Fruit fly (Drosophila melanogaster): ENCODE results near the gene Cpr62Bb.

DNA sequence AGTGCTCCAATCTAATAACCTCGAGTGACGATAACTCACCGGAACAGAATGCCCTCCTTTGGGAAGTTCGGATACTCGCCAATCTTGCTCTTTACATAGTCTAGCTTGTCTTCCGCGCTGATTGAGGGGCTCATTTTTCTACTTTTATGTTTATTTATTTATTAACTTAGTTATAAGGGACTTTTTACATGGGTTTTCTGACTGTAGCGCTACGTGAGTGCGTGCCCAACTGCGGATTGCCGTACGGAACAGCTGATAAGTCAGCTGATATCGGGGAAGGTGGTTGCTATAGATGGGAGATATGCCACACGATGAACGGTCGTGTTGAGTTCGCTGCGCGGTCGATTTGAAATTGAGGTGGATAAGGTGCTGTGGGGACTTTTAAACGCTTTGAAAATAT lies 49.7 kb upstream of the Cpr62Bb start, which contains the start of gene Aprt:
- TF ChIP-seq CG15479 (GFP tag; optimal IDR thresholded peaks at IDR 0.05) (no peak), CG10543 (GFP tag; optimal IDR thresholded peaks at IDR 0.05) (no peak)
